Worm (Caenorhabditis elegans) whole organism, late embryonic: ENCODE measurements around the gene F08C6.5.
A peak's percentile ranks its signal among the peaks of the same experiment; 100 is the strongest.

Source experiments
- C08G9.2 ChIP-seq: sonication (generic microtip); optimal IDR thresholded peaks from 2 replicates; lab custom pipeline; 2016; ENCODE audit warnings: mild to moderate bottlenecking, missing genetic modification characterization, moderate library complexity, missing compliant biosample characterization
- C38D4.7 ChIP-seq: fragments of 200-800 bp; sonication (Bioruptor generic); optimal IDR thresholded peaks from 2 replicates; lab custom pipeline; 2018; ENCODE audit warnings: mild to moderate bottlenecking, missing genetic modification characterization, moderate library complexity, missing compliant biosample characterization
- F13H6.1 ChIP-seq: sonication (generic microtip); optimal IDR thresholded peaks from 2 replicates; lab custom pipeline; 2016; ENCODE audit warnings: missing genetic modification characterization, missing compliant biosample characterization
- K02D7.2 ChIP-seq: sonication (generic microtip); optimal IDR thresholded peaks from 2 replicates; lab custom pipeline; 2017; ENCODE audit warnings: mild to moderate bottlenecking, missing genetic modification characterization, missing compliant biosample characterization
- Y22D7AL.16 ChIP-seq: sonication (generic microtip); optimal IDR thresholded peaks from 2 replicates; lab custom pipeline; 2016; ENCODE audit warnings: missing genetic modification characterization, missing compliant biosample characterization
- ama-1 ChIP-seq: fragments of 150-350 bp; optimal IDR thresholded peaks from 2 replicates; lab custom pipeline; 2014
- ceh-14 ChIP-seq: sonication (generic microtip); optimal IDR thresholded peaks from 2 replicates; lab custom pipeline; 2016; ENCODE audit warnings: missing genotype, missing genetic modification characterization, missing compliant biosample characterization
- ceh-19 ChIP-seq: fragments of 200-800 bp; sonication (Bioruptor generic); optimal IDR thresholded peaks from 2 replicates; lab custom pipeline; 2018; ENCODE audit warnings: mild to moderate bottlenecking, missing genetic modification characterization, missing compliant biosample characterization
- ceh-31 ChIP-seq: sonication (generic microtip); optimal IDR thresholded peaks from 2 replicates; lab custom pipeline; 2016; ENCODE audit warnings: missing genetic modification characterization, missing compliant biosample characterization
- ceh-48 ChIP-seq: sonication (generic microtip); optimal IDR thresholded peaks from 2 replicates; lab custom pipeline; 2016; ENCODE audit warnings: missing genetic modification characterization, inconsistent platforms, missing compliant biosample characterization
- ceh-6 ChIP-seq: fragments of 200-800 bp; sonication (Bioruptor generic); optimal IDR thresholded peaks from 2 replicates; lab custom pipeline; 2018; ENCODE audit warnings: mild to moderate bottlenecking, missing genetic modification characterization, missing compliant biosample characterization
- ceh-9 ChIP-seq: sonication (generic microtip); optimal IDR thresholded peaks from 2 replicates; lab custom pipeline; 2016; ENCODE audit warnings: mild to moderate bottlenecking, missing genetic modification characterization, inconsistent platforms, missing compliant biosample characterization
- che-1 ChIP-seq: sonication (generic microtip); optimal IDR thresholded peaks from 2 replicates; lab custom pipeline; 2016; ENCODE audit warnings: mild to moderate bottlenecking, missing genetic modification characterization, missing compliant biosample characterization
- elt-2 ChIP-seq: sonication (generic microtip); optimal IDR thresholded peaks from 2 replicates; lab custom pipeline; 2016; ENCODE audit warnings: missing genetic modification reagents, missing genetic modification characterization, missing compliant biosample characterization
- eyg-1 ChIP-seq: sonication (generic microtip); optimal IDR thresholded peaks from 2 replicates; lab custom pipeline; 2016; ENCODE audit warnings: missing genotype, missing genetic modification characterization, missing compliant biosample characterization
- fax-1 ChIP-seq: sonication (generic microtip); optimal IDR thresholded peaks from 2 replicates; lab custom pipeline; 2016; ENCODE audit warnings: missing genotype, missing genetic modification characterization, missing compliant biosample characterization
- fkh-6 ChIP-seq: sonication (generic microtip); optimal IDR thresholded peaks from 2 replicates; lab custom pipeline; 2016; ENCODE audit warnings: missing genetic modification characterization, missing compliant biosample characterization
- gmeb-2 ChIP-seq: sonication (generic microtip); optimal IDR thresholded peaks from 2 replicates; lab custom pipeline; 2016; ENCODE audit warnings: missing genetic modification characterization, inconsistent platforms, missing compliant biosample characterization
- hlh-13 ChIP-seq: fragments of 200-800 bp; sonication (Bioruptor generic); optimal IDR thresholded peaks from 2 replicates; lab custom pipeline; 2018; ENCODE audit warnings: mild to moderate bottlenecking, missing genetic modification characterization, missing compliant biosample characterization
- hlh-15 ChIP-seq: sonication (generic microtip); optimal IDR thresholded peaks from 2 replicates; lab custom pipeline; 2016; ENCODE audit warnings: missing genetic modification characterization, missing compliant biosample characterization
- hlh-30 ChIP-seq: sonication (generic microtip); optimal IDR thresholded peaks from 2 replicates; lab custom pipeline; 2017; ENCODE audit warnings: antibody characterized with exemption, missing genetic modification characterization, missing compliant biosample characterization; ENCODE audit not compliant: insufficient read depth
- hlh-6 ChIP-seq: sonication (generic microtip); optimal IDR thresholded peaks from 2 replicates; lab custom pipeline; 2016; ENCODE audit warnings: missing genotype, missing genetic modification characterization, missing compliant biosample characterization
- hlh-8 ChIP-seq: sonication (generic microtip); optimal IDR thresholded peaks from 2 replicates; lab custom pipeline; 2016; ENCODE audit warnings: missing genotype, missing genetic modification characterization, missing compliant biosample characterization
- lin-11 ChIP-seq: fragments of 200-800 bp; sonication (Bioruptor generic); optimal IDR thresholded peaks from 2 replicates; lab custom pipeline; 2018; ENCODE audit warnings: mild to moderate bottlenecking, missing genetic modification characterization, missing compliant biosample characterization
- madf-2 ChIP-seq: sonication (generic microtip); optimal IDR thresholded peaks from 2 replicates; lab custom pipeline; 2017; ENCODE audit warnings: missing genetic modification characterization, missing compliant biosample characterization
- nfya-1 ChIP-seq: sonication (generic microtip); optimal IDR thresholded peaks from 2 replicates; lab custom pipeline; 2017; ENCODE audit warnings: missing genetic modification characterization, mild to moderate bottlenecking, missing compliant biosample characterization, antibody characterized with exemption, moderate library complexity
- nhr-232 ChIP-seq: sonication (generic microtip); optimal IDR thresholded peaks from 2 replicates; lab custom pipeline; 2016; ENCODE audit warnings: missing genetic modification characterization, missing compliant biosample characterization
- npax-4 ChIP-seq: sonication (generic microtip); optimal IDR thresholded peaks from 2 replicates; lab custom pipeline; 2016; ENCODE audit warnings: missing genetic modification characterization, missing compliant biosample characterization
- odd-2 ChIP-seq: sonication (generic microtip); optimal IDR thresholded peaks from 2 replicates; lab custom pipeline; 2017; ENCODE audit warnings: antibody characterized with exemption, mild to moderate bottlenecking, missing genetic modification characterization, missing compliant biosample characterization
- pag-3 ChIP-seq: sonication (generic microtip); optimal IDR thresholded peaks from 2 replicates; lab custom pipeline; 2016; ENCODE audit warnings: missing compliant biosample characterization, missing genetic modification characterization, borderline replicate concordance
- pat-9 ChIP-seq: fragments of 200-800 bp; sonication (Bioruptor generic); optimal IDR thresholded peaks from 2 replicates; lab custom pipeline; 2018; ENCODE audit warnings: mild to moderate bottlenecking, missing genetic modification characterization, moderate library complexity, missing compliant biosample characterization
- pax-1 ChIP-seq: fragments of 150-350 bp; optimal IDR thresholded peaks from 2 replicates; lab custom pipeline; 2014; ENCODE audit warnings: missing biosample characterization, missing genetic modification characterization
- pha-2 ChIP-seq: sonication (generic microtip); optimal IDR thresholded peaks from 2 replicates; lab custom pipeline; 2017; ENCODE audit warnings: mild to moderate bottlenecking, missing genetic modification characterization, missing compliant biosample characterization
- pha-4 ChIP-seq: fragments of 150-350 bp; optimal IDR thresholded peaks from 2 replicates; lab custom pipeline; 2018; ENCODE audit warnings: missing biosample characterization, missing genetic modification reagents, missing genetic modification characterization
- pros-1 ChIP-seq: fragments of 150-350 bp; optimal IDR thresholded peaks from 2 replicates; lab custom pipeline; 2014; ENCODE audit warnings: missing biosample characterization, missing genetic modification reagents, missing genetic modification characterization
- ref-2 ChIP-seq: sonication (generic microtip); optimal IDR thresholded peaks from 2 replicates; lab custom pipeline; 2016; ENCODE audit warnings: missing genetic modification characterization, missing compliant biosample characterization
- rnt-1 ChIP-seq: sonication (generic microtip); optimal IDR thresholded peaks from 2 replicates; lab custom pipeline; 2016; ENCODE audit warnings: missing genetic modification characterization, missing compliant biosample characterization
- sox-2 ChIP-seq: fragments of 200-800 bp; sonication (Bioruptor generic); IDR thresholded peaks from 2 replicates; pipeline ENCODE4 v1.3.6; 2022; ENCODE audit warnings: missing genetic modification reagents, missing genetic modification characterization, missing compliant biosample characterization
- sox-4 ChIP-seq: sonication (generic microtip); optimal IDR thresholded peaks from 2 replicates; lab custom pipeline; 2017; ENCODE audit warnings: mild to moderate bottlenecking, missing genetic modification characterization, inconsistent platforms, missing compliant biosample characterization
- syd-9 ChIP-seq: sonication (generic microtip); optimal IDR thresholded peaks from 2 replicates; lab custom pipeline; 2016; ENCODE audit warnings: mild to moderate bottlenecking, missing genetic modification characterization, moderate library complexity, missing compliant biosample characterization
- tbx-2 ChIP-seq: sonication (generic microtip); optimal IDR thresholded peaks from 2 replicates; lab custom pipeline; 2016; ENCODE audit warnings: missing genetic modification characterization, missing compliant biosample characterization
- ttx-3 ChIP-seq: sonication (generic microtip); optimal IDR thresholded peaks from 2 replicates; lab custom pipeline; 2016; ENCODE audit warnings: missing genetic modification reagents, missing genetic modification characterization, missing compliant biosample characterization
- unc-3 ChIP-seq, 2 experiments: fragments of 200-800 bp in 1 of 2; sonication (Bioruptor generic) in 1 of 2; sonication (generic microtip) in 1 of 2; conservative IDR thresholded peaks in 1 of 2; optimal IDR thresholded peaks in 1 of 2; 2 replicates each; pipeline versions ENCODE4 v1.3.6 to Lab custom; 2016 to 2022; ENCODE audit warnings: missing compliant biosample characterization in 2 of 2, missing genetic modification characterization in 2 of 2, missing genetic modification reagents in 1 of 2
- unc-42 ChIP-seq: sonication (generic microtip); optimal IDR thresholded peaks from 2 replicates; lab custom pipeline; 2016; ENCODE audit warnings: missing genotype, missing genetic modification characterization, missing compliant biosample characterization
- zip-5 ChIP-seq: sonication (generic microtip); optimal IDR thresholded peaks from 2 replicates; lab custom pipeline; 2016; ENCODE audit warnings: missing genetic modification characterization, missing compliant biosample characterization

F08C6.5 gene

DNA sequence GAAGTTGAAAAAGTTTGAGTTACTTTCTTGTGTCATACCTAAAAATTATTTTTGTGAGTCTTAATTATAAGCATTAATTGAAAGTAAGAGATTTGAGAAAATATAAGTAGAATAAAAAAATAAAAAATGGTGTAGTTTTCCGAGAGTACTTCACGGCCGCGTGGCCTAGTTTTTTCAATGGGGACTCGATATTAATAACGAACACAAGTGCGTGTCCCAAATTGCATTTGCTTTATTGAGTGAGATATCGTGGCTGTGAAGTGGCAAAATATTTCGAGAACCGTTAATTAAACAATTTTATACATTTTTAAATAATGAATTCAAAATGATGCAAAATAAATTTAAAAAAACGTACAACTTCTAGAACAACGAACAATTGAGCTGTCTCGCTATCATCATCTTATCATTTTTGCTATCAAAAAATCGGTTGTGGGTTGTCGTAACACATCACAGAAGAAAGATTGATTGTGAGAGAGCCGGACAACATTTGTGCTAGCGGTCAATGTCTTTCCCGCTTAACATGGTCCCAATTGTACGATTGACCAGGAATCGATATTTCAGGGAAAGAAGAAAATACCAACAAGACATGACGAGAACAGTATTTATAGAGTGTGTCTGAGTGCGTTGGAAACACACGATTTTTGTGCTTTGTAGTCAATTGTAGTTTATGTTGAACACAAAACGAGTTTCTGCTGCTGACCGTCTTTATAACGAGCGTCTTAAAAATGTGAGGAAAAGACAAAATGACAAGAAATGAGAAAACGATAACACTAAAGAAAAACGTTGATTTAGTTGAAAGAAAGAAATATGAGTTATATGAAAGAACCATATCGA, 10.7 kb downstream of the F08C6.5 start, which contains the start of gene apy-1 (continued):
- no peak for TF ChIP-seq hlh-13
- no peak for TF ChIP-seq unc-3 (GFP tag; conservative IDR thresholded peaks at IDR 0.05; lab: Robert Waterston, UW)
- no peak for TF ChIP-seq unc-3 (tag; optimal IDR thresholded peaks at IDR 0.05; lab: Kevin White, UChicago)
- TF ChIP-seq elt-2 (tag; lab: Kevin White, UChicago): peak; percentile 79
- peak; percentile 15 for TF ChIP-seq hlh-8
- no peak for TF ChIP-seq pag-3 (tag; lab: Kevin White, UChicago)
- TF ChIP-seq ceh-14: no peak
- TF ChIP-seq K02D7.2: no peak
- TF ChIP-seq Y22D7AL.16 (tag; lab: Kevin White, UChicago): no peak
- TF ChIP-seq ceh-6 (GFP tag; lab: Kevin White, UChicago): no peak
- TF ChIP-seq fkh-6: peak; percentile 23
- TF ChIP-seq C08G9.2 (tag; lab: Kevin White, UChicago): peak; percentile 31
- TF ChIP-seq hlh-15 (tag; lab: Kevin White, UChicago): no peak
- TF ChIP-seq gmeb-2 (tag; lab: Kevin White, UChicago): no peak
- no peak for TF ChIP-seq pat-9 (tag; lab: Kevin White, UChicago)
- no peak for TF ChIP-seq sox-4 (tag; lab: Kevin White, UChicago)
- no peak for TF ChIP-seq ceh-19 (GFP tag; lab: Kevin White, UChicago)
- TF ChIP-seq npax-4 (tag; lab: Kevin White, UChicago): no peak
- no peak for TF ChIP-seq pha-2 (tag; lab: Kevin White, UChicago)
- TF ChIP-seq fax-1 (tag; lab: Kevin White, UChicago): peak; percentile 28
- TF ChIP-seq ceh-48 (tag; lab: Kevin White, UChicago): no peak
- peak; percentile 58 for TF ChIP-seq zip-5 (tag; lab: Kevin White, UChicago)
- no peak for TF ChIP-seq hlh-30 (tag; lab: Kevin White, UChicago)
- TF ChIP-seq ceh-31 (tag; lab: Kevin White, UChicago): peak; percentile 75
- no peak for TF ChIP-seq madf-2 (tag; lab: Kevin White, UChicago)
- no peak for TF ChIP-seq ama-1
- no peak for TF ChIP-seq rnt-1 (tag; lab: Kevin White, UChicago)
- no peak for TF ChIP-seq nfya-1 (tag; lab: Kevin White, UChicago)
- no peak for TF ChIP-seq pha-4 (tag; lab: Kevin White, UChicago)
- TF ChIP-seq che-1 (tag; lab: Kevin White, UChicago): no peak
- TF ChIP-seq lin-11 (tag; lab: Kevin White, UChicago): no peak
- no peak for TF ChIP-seq pros-1 (tag; lab: Kevin White, UChicago)
- no peak for TF ChIP-seq pax-1
- peak; percentile 54 for TF ChIP-seq tbx-2
- TF ChIP-seq eyg-1: no peak
- no peak for TF ChIP-seq ceh-9 (tag; lab: Kevin White, UChicago)
- TF ChIP-seq unc-42: peak; percentile 76
- TF ChIP-seq syd-9 (tag; lab: Kevin White, UChicago): no peak
- TF ChIP-seq ref-2 (tag; lab: Kevin White, UChicago): peak; percentile 34
- no peak for TF ChIP-seq odd-2 (tag; lab: Kevin White, UChicago)
- no peak for TF ChIP-seq F13H6.1 (tag; lab: Kevin White, UChicago)

DNA sequence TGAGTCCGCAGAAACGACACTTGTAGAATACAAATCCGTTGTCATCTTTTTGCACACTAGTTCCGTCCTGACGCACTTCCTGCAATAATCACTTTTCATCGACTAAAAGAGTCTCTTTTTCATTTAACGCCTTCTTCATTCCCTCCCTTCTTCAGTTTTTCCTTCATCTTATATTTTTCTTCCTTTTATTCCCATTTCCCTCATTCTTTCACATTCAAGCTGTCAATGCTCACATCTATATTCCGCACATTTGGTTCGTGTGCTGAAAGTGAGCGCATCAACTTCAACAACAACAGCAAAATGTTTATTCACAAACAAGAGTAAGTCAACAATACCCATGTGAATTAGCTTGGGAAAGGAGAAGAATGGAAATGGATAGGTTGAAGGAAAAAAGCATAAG, 12.9 kb downstream of the F08C6.5 start, which contains the start of gene pcyt-1:
Gene pcyt-1, plus strand, starts transcription at position 301 of the 400 bp plus-strand sequence.
- TF ChIP-seq ceh-19 (GFP tag; lab: Kevin White, UChicago) (no peak), C38D4.7 (GFP tag; lab: Kevin White, UChicago) (no peak), nhr-232 (tag; lab: Kevin White, UChicago) (no peak), pha-2 (tag; lab: Kevin White, UChicago) (no peak), hlh-6 (no peak), odd-2 (tag; lab: Kevin White, UChicago) (no peak), ttx-3 (tag; lab: Kevin White, UChicago) (no peak), gmeb-2 (tag; lab: Kevin White, UChicago) (no peak), sox-2 (no peak), hlh-13 (no peak), ceh-9 (tag; lab: Kevin White, UChicago) (no peak), fax-1 (tag; lab: Kevin White, UChicago) (no peak), F13H6.1 (tag; lab: Kevin White, UChicago) (no peak)
